Fruit fly (Drosophila melanogaster): ENCODE results near the gene csw.

The csw gene

dm6 chrX:2096341-2096740 is 2.3 kb downstream of the csw start:
- TF ChIP-seq EcR (GFP tag; optimal IDR thresholded peaks at IDR 0.05): no peak
- TF ChIP-seq Dll (optimal IDR thresholded peaks at IDR 0.05): no peak
- TF ChIP-seq usp (GFP tag; optimal IDR thresholded peaks at IDR 0.05): no peak
- TF ChIP-seq CG8478 (optimal IDR thresholded peaks at IDR 0.05): no peak
- no peak for TF ChIP-seq psq (optimal IDR thresholded peaks at IDR 0.05)
- TF ChIP-seq pan (optimal IDR thresholded peaks at IDR 0.05): no peak

dm6 chrX:2098267-2098666 is 4.2 kb downstream of the csw start:
- no peak for TF ChIP-seq pan (optimal IDR thresholded peaks at IDR 0.05)
- TF ChIP-seq usp (GFP tag; optimal IDR thresholded peaks at IDR 0.05): no peak
- TF ChIP-seq EcR (GFP tag; optimal IDR thresholded peaks at IDR 0.05): no peak
- TF ChIP-seq Dll (optimal IDR thresholded peaks at IDR 0.05): no peak
- no peak for TF ChIP-seq psq (optimal IDR thresholded peaks at IDR 0.05)
- TF ChIP-seq CG8478 (optimal IDR thresholded peaks at IDR 0.05): no peak

dm6 chrX:2103859-2104258 is 9.8 kb downstream of the csw start:
- no peak for TF ChIP-seq EcR (GFP tag; optimal IDR thresholded peaks at IDR 0.05)
- no peak for TF ChIP-seq CG8478 (optimal IDR thresholded peaks at IDR 0.05)
- no peak for TF ChIP-seq Dll (optimal IDR thresholded peaks at IDR 0.05)
- TF ChIP-seq psq (optimal IDR thresholded peaks at IDR 0.05): no peak
- TF ChIP-seq usp (GFP tag; optimal IDR thresholded peaks at IDR 0.05): no peak
- no peak for TF ChIP-seq pan (optimal IDR thresholded peaks at IDR 0.05)

- no peak for TF ChIP-seq pan (optimal IDR thresholded peaks at IDR 0.05)
- no peak for TF ChIP-seq CG8478 (optimal IDR thresholded peaks at IDR 0.05)
- TF ChIP-seq usp (GFP tag; optimal IDR thresholded peaks at IDR 0.05): no peak
- TF ChIP-seq psq (optimal IDR thresholded peaks at IDR 0.05): no peak
- no peak for TF ChIP-seq Dll (optimal IDR thresholded peaks at IDR 0.05)
- TF ChIP-seq EcR (GFP tag; optimal IDR thresholded peaks at IDR 0.05): no peak
Observed at dm6 chrX:2104365-2104764, 10.3 kb downstream of the csw start.

- no peak for TF ChIP-seq EcR (GFP tag; optimal IDR thresholded peaks at IDR 0.05)
Observed at dm6 chrX:2106367-2106766, 12.3 kb downstream of the csw start.

dm6 chrX:2107782-2108409 is 13.9 kb downstream of the csw start:
- no peak for TF ChIP-seq usp (GFP tag; optimal IDR thresholded peaks at IDR 0.05)
- TF ChIP-seq psq (optimal IDR thresholded peaks at IDR 0.05): no peak
- TF ChIP-seq CG8478 (optimal IDR thresholded peaks at IDR 0.05): no peak
- TF ChIP-seq EcR (GFP tag; optimal IDR thresholded peaks at IDR 0.05): no peak
- TF ChIP-seq pan (optimal IDR thresholded peaks at IDR 0.05): no peak
- TF ChIP-seq Dll (optimal IDR thresholded peaks at IDR 0.05): no peak

dm6 chrX:2108639-2109038 is 14.6 kb downstream of the csw start:
- TF ChIP-seq Dll (optimal IDR thresholded peaks at IDR 0.05) (no peak), pan (optimal IDR thresholded peaks at IDR 0.05) (no peak), usp (GFP tag; optimal IDR thresholded peaks at IDR 0.05) (no peak), CG8478 (optimal IDR thresholded peaks at IDR 0.05) (no peak), EcR (GFP tag; optimal IDR thresholded peaks at IDR 0.05) (no peak), psq (optimal IDR thresholded peaks at IDR 0.05) (no peak)

- no peak for TF ChIP-seq usp (GFP tag; optimal IDR thresholded peaks at IDR 0.05)
- TF ChIP-seq CG8478 (optimal IDR thresholded peaks at IDR 0.05): no peak
Observed at dm6 chrX:2112660-2113059, 18.6 kb downstream of the csw start.

dm6 chrX:2121716-2122601 is 27.9 kb downstream of the csw start:
- TF ChIP-seq EcR (GFP tag; optimal IDR thresholded peaks at IDR 0.05) (no peak), Dll (optimal IDR thresholded peaks at IDR 0.05) (no peak)

- TF ChIP-seq pan (optimal IDR thresholded peaks at IDR 0.05): no peak
- TF ChIP-seq psq (optimal IDR thresholded peaks at IDR 0.05): no peak
- peak; percentile 94 for TF ChIP-seq CG8478 (optimal IDR thresholded peaks at IDR 0.05)
- TF ChIP-seq Dll (optimal IDR thresholded peaks at IDR 0.05): peak; percentile 18
- no peak for TF ChIP-seq usp (GFP tag; optimal IDR thresholded peaks at IDR 0.05)
- TF ChIP-seq EcR (GFP tag; optimal IDR thresholded peaks at IDR 0.05): peak in 1 of 2 experiments; percentile 43
Observed at dm6 chrX:2123013-2123964, 29.3 kb downstream of the csw start, which contains the start of gene ph-d. ph-d (minus strand) TSS chrX:2123286.

- no peak for TF ChIP-seq CG8478 (optimal IDR thresholded peaks at IDR 0.05)
- no peak for TF ChIP-seq Dll (optimal IDR thresholded peaks at IDR 0.05)
- TF ChIP-seq usp (GFP tag; optimal IDR thresholded peaks at IDR 0.05): no peak
Observed at dm6 chrX:2123965-2124688, 30.1 kb downstream of the csw start.

Data from whole organism.